Fruit fly (Drosophila melanogaster) whole organism: Measurements from ENCODE around the gene CG32939.

Experiments used
- CG8478 ChIP-seq: fragments of >200 bp; optimal IDR thresholded peaks from 2 replicates; lab custom pipeline; 2018; ENCODE audit warnings: inconsistent platforms
- Dll ChIP-seq: fragments of >200 bp; optimal IDR thresholded peaks from 2 replicates; lab custom pipeline; 2017
- EcR ChIP-seq, 2 experiments: fragments of >200 bp; optimal IDR thresholded peaks; 2 replicates each; lab custom pipeline; 2017; ENCODE audit warnings: missing biosample characterization in 2 of 2, missing genetic modification characterization in 2 of 2, missing genetic modification reagents in 2 of 2
- pan ChIP-seq: fragments of >200 bp; optimal IDR thresholded peaks from 2 replicates; lab custom pipeline; 2017

DNA sequence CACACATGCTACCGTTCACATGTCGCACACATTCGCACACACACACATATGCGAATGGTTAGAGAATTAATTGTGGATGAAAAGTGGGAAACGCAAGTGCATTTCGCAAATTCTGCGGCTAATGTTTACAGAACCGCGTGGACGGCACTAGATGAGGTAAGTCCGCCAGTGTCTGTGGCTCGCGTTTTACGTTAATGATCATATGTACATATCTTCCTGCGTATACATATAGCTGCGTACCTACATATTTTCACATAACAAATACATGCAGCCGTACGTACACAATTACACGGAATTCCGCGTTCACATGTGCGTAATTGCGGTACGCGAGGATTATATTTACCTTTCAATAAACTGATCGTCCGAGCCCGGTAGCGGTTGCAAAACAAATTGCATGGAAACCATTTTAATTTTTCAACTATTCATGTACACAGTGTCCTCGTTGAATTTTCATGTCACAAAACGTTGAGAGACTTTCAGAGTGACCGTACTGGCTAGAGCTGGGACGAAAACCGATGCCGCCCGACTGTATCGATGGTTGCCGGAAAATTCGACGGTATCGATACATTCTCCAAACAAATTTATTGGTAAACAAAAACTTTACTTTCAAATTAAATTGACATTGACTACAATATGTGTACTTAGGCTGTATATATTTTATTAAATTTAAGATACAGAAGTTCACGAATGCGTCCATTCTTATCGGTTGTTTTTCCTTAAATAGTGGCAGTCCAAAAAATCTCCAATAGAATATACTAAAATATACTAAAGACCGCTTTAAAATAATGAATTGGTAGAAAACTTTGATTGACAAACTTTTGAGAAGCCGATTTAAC, 32.5 kb downstream of the CG32939 start, which contains the start of gene hyd:
- TF ChIP-seq pan (lab: Kevin White, UChicago) (no peak), Dll (lab: Kevin White, UChicago) (no peak), EcR (GFP tag; optimal IDR thresholded peaks at IDR 0.05; lab: Kevin White, UChicago) (no peak), CG8478 (lab: Kevin White, UChicago) (peak; percentile 21)
